Fruit fly (Drosophila melanogaster): ENCODE data around the gene CG17721.

CG17721 gene

DNA sequence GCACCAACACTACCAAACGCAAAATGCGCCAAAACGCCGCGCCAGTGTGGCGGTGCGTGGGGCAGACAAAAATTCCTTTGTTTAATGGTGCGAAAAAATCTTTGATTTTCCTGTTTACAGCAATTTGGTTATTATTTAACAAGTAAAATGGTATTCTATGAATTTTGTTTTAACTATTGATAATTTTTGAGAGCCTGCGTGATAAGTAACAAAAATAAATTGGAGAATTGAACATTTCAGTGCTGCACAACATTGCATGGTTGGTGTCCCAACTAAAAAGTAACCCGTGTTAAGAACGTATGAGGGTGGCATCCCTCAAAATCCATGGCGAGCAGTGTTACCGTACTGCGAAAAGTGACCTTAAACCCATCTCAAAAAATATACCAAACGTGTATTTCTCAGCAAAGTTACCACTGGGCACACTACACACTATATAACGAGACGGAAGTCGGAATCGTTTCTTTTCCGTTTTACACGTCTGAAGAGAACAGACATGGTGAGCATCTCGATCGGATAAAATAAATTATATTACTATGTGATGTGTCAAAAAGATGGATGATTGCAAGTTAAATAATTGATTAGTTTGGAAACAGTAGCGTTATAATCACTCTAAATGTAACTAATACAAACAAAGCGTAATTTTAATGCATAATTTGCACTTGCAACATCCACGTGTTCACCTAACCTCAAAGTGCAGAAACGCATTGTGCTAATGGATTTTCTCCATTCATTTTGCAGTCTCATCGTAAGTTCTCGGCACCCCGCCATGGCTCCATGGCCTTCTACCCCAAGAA is 13.3 kb upstream of the CG17721 start, which contains the start of the genes CG6693 and RpL3 (continued):
- TF ChIP-seq org-1 (GFP tag; optimal IDR thresholded peaks at IDR 0.05) = peak; percentile 56
- TF ChIP-seq CG8944 (GFP tag; optimal IDR thresholded peaks at IDR 0.05) = peak; percentile 4
- peak; percentile 19 for TF ChIP-seq CG12942 (GFP tag; optimal IDR thresholded peaks at IDR 0.05)
- no peak for TF ChIP-seq CG10462 (GFP tag; optimal IDR thresholded peaks at IDR 0.05)
- no peak for TF ChIP-seq h (optimal IDR thresholded peaks at IDR 0.05)
- peak; percentile 32 for TF ChIP-seq ind (GFP tag; optimal IDR thresholded peaks at IDR 0.05)
- TF ChIP-seq hkb (optimal IDR thresholded peaks at IDR 0.05) = peak; percentile 93
- TF ChIP-seq hkb (GFP tag; IDR thresholded peaks at IDR 0.05) = peak; percentile 67
- no peak for TF ChIP-seq nerfin-2 (GFP tag; IDR thresholded peaks at IDR 0.05; ENCODE audit: partially characterized antibody)
- TF ChIP-seq fd3F (GFP tag; optimal IDR thresholded peaks at IDR 0.05) = peak; percentile 53
- TF ChIP-seq CG14710 (tag; optimal IDR thresholded peaks at IDR 0.05) = peak; percentile 91
- peak; percentile 64 for TF ChIP-seq CG10979 (tag; optimal IDR thresholded peaks at IDR 0.05)
- TF ChIP-seq Hmr (GFP tag; optimal IDR thresholded peaks at IDR 0.05) = peak; percentile 94
- peak; percentile 78; the same call in 2 of the 3 replicates for TF ChIP-seq so (GFP tag; IDR thresholded peaks at IDR 0.05)
- peak; percentile 18 for TF ChIP-seq CG3065 (GFP tag; optimal IDR thresholded peaks at IDR 0.05)
- peak; percentile 68 for TF ChIP-seq Sox100B (GFP tag; optimal IDR thresholded peaks at IDR 0.05)
- peak; percentile 84 for TF ChIP-seq CG17359 (tag; optimal IDR thresholded peaks at IDR 0.05)
- TF ChIP-seq Stat92E (GFP tag; optimal IDR thresholded peaks at IDR 0.05) = peak in 1 of 3 experiments; percentile 91
- TF ChIP-seq CG18764 (GFP tag; optimal IDR thresholded peaks at IDR 0.05) = peak; percentile 62
- TF ChIP-seq CG17612 (GFP tag; IDR thresholded peaks at IDR 0.05) = 0 out of 2 replicates have a peak, but pooled peaks have one; percentile 61
- TF ChIP-seq Hmx (GFP tag; optimal IDR thresholded peaks at IDR 0.05) = no peak
- no peak for TF ChIP-seq D (optimal IDR thresholded peaks at IDR 0.05)
- peak; percentile 44 for TF ChIP-seq D (GFP tag; optimal IDR thresholded peaks at IDR 0.05)
- TF ChIP-seq HLH54F (GFP tag; optimal IDR thresholded peaks at IDR 0.05) = peak; percentile 53
- TF ChIP-seq disco-r (GFP tag; optimal IDR thresholded peaks at IDR 0.05) = peak; percentile 53
- TF ChIP-seq fd102C (GFP tag; optimal IDR thresholded peaks at IDR 0.05) = peak; percentile 74
- no peak for TF ChIP-seq nau (GFP tag; optimal IDR thresholded peaks at IDR 0.05)
- TF ChIP-seq croc (GFP tag; conservative IDR thresholded peaks at IDR 0.05) = no peak
- peak; percentile 44 for TF ChIP-seq Blimp-1 (GFP tag; optimal IDR thresholded peaks at IDR 0.05)
- 0 out of 2 replicates have a peak, but pooled peaks have one; percentile 34 for TF ChIP-seq unc-4 (GFP tag; IDR thresholded peaks at IDR 0.05; ENCODE audit: partially characterized antibody)
- no peak for TF ChIP-seq sima (GFP tag; optimal IDR thresholded peaks at IDR 0.05)
- TF ChIP-seq cad (GFP tag; optimal IDR thresholded peaks at IDR 0.05) = no peak
- TF ChIP-seq CG6689 (GFP tag; IDR thresholded peaks at IDR 0.05) = peak; percentile 60
- peak; percentile 55 for TF ChIP-seq CG31224 (GFP tag; IDR thresholded peaks at IDR 0.05)
- TF ChIP-seq HmgD (GFP tag; optimal IDR thresholded peaks at IDR 0.05) = peak; percentile 23
- TF ChIP-seq CG18599 (GFP tag; optimal IDR thresholded peaks at IDR 0.05) = peak; percentile 72
- peak; percentile 73 for TF ChIP-seq CG11247 (GFP tag; IDR thresholded peaks at IDR 0.05)
- TF ChIP-seq Side (GFP tag; optimal IDR thresholded peaks at IDR 0.05) = peak; percentile 63
- TF ChIP-seq sd (tag; optimal IDR thresholded peaks at IDR 0.05) = peak; percentile 40
- peak; percentile 82 for TF ChIP-seq CG7271 (tag; optimal IDR thresholded peaks at IDR 0.05)
- TF ChIP-seq tap (tag; optimal IDR thresholded peaks at IDR 0.05) = peak; percentile 84
- peak; percentile 70 for TF ChIP-seq CG2202 (tag; optimal IDR thresholded peaks at IDR 0.05)
- peak; percentile 88 for TF ChIP-seq CG6854 (GFP tag; optimal IDR thresholded peaks at IDR 0.05)
- peak; percentile 70 for TF ChIP-seq CG2712 (tag; optimal IDR thresholded peaks at IDR 0.05)
- TF ChIP-seq CG17385 (GFP tag; optimal IDR thresholded peaks at IDR 0.05) = peak; percentile 88
- peak; percentile 91 for TF ChIP-seq BtbVII (GFP tag; optimal IDR thresholded peaks at IDR 0.05)
- peak; percentile 40; the same call in 1 of the 2 replicates for TF ChIP-seq CG10959 (GFP tag; IDR thresholded peaks at IDR 0.05)
- TF ChIP-seq gce (GFP tag; IDR thresholded peaks at IDR 0.05) = peak; percentile 84
- peak; percentile 86 for TF ChIP-seq CG32532 (GFP tag; IDR thresholded peaks at IDR 0.05)
